Worm (Caenorhabditis elegans) whole organism, L4 larva: ENCODE data around the gene nhr-51.

ENCODE experiments used
- D1046.2 ChIP-seq: fragments of 200-800 bp; sonication (Bioruptor generic); IDR thresholded peaks from 2 replicates; pipeline ENCODE4 v1.3.6; 2022; ENCODE audit warnings: missing genetic modification characterization, missing compliant biosample characterization
- F10B5.3 ChIP-seq: sonication (generic microtip); optimal IDR thresholded peaks from 2 replicates; lab custom pipeline; 2016; ENCODE audit warnings: mild to moderate bottlenecking, missing genetic modification characterization, missing compliant biosample characterization
- F37D6.2 ChIP-seq: sonication (generic microtip); optimal IDR thresholded peaks from 2 replicates; lab custom pipeline; 2016; ENCODE audit warnings: mild to moderate bottlenecking, missing genetic modification characterization, missing compliant biosample characterization
- Y105C5A.15 ChIP-seq: fragments of 200-800 bp; sonication (Bioruptor generic); IDR thresholded peaks from 2 replicates; pipeline ENCODE4 v1.3.6; 2022; ENCODE audit warnings: missing genetic modification characterization, missing compliant biosample characterization
- Y5F2A.4 ChIP-seq: fragments of 200-800 bp; sonication (Bioruptor generic); optimal IDR thresholded peaks from 2 replicates; lab custom pipeline; 2018; ENCODE audit warnings: mild to moderate bottlenecking, missing genetic modification characterization, missing compliant biosample characterization
- ZK546.5 ChIP-seq, 2 experiments: sonication (generic microtip); optimal IDR thresholded peaks; 2 replicates each; lab custom pipeline; 2017; ENCODE audit warnings: missing biosample characterization in 2 of 2, missing genetic modification characterization in 2 of 2
- ama-1 ChIP-seq: fragments of 150-350 bp; optimal IDR thresholded peaks from 2 replicates; lab custom pipeline; 2014; ENCODE audit warnings: inconsistent platforms, mixed read lengths
- arid-1 ChIP-seq: fragments of 200-800 bp; sonication (Bioruptor generic); conservative IDR thresholded peaks from 2 replicates; pipeline ENCODE4 v1.3.6; 2022; ENCODE audit warnings: missing genetic modification reagents, missing genetic modification characterization, missing compliant biosample characterization
- ceh-44 ChIP-seq: fragments of 200-800 bp; sonication (Bioruptor generic); IDR thresholded peaks from 2 replicates; pipeline ENCODE4 v1.3.6; 2022; ENCODE audit warnings: missing genetic modification reagents, missing genetic modification characterization, missing compliant biosample characterization
- ces-1 ChIP-seq: fragments of 150-350 bp; sonication (generic microtip); optimal IDR thresholded peaks from 4 replicates; lab custom pipeline; 2014; ENCODE audit warnings: missing biosample characterization, missing genetic modification reagents, missing genetic modification characterization
- ctbp-1 ChIP-seq: fragments of 200-800 bp; sonication (Bioruptor generic); IDR thresholded peaks from 2 replicates; pipeline ENCODE4 v1.3.6; 2022; ENCODE audit warnings: missing genetic modification reagents, missing genetic modification characterization, missing compliant biosample characterization
- daf-8 ChIP-seq: fragments of 200-800 bp; sonication (Bioruptor generic); IDR thresholded peaks from 2 replicates; pipeline ENCODE4 v1.3.6; 2022; ENCODE audit warnings: missing genetic modification characterization, missing compliant biosample characterization
- dmd-6 ChIP-seq: fragments of 200-800 bp; sonication (Bioruptor generic); IDR thresholded peaks from 2 replicates; pipeline ENCODE4 v1.3.6; 2022; ENCODE audit warnings: missing genetic modification reagents, missing genetic modification characterization, missing compliant biosample characterization
- duxl-1 ChIP-seq: sonication (generic microtip); optimal IDR thresholded peaks from 2 replicates; lab custom pipeline; 2016; ENCODE audit warnings: mild to moderate bottlenecking, missing genetic modification characterization, moderate library complexity, missing compliant biosample characterization; ENCODE audit not compliant: poor library complexity
- dve-1 ChIP-seq: sonication (generic microtip); optimal IDR thresholded peaks from 2 replicates; lab custom pipeline; 2017; ENCODE audit warnings: antibody characterized with exemption, mild to moderate bottlenecking, missing genetic modification characterization, missing compliant biosample characterization; ENCODE audit not compliant: insufficient read depth
- fkh-10 ChIP-seq: fragments of 150-350 bp; optimal IDR thresholded peaks from 2 replicates; lab custom pipeline; 2014; ENCODE audit warnings: missing biosample characterization, missing genetic modification reagents, missing genetic modification characterization
- fos-1 ChIP-seq: fragments of 150-350 bp; optimal IDR thresholded peaks from 2 replicates; lab custom pipeline; 2014; ENCODE audit warnings: missing biosample characterization, missing genetic modification characterization
- jun-1 ChIP-seq: fragments of 150-350 bp; optimal IDR thresholded peaks from 2 replicates; lab custom pipeline; 2014; ENCODE audit warnings: missing biosample characterization, missing genetic modification reagents, missing genetic modification characterization
- lim-7 ChIP-seq: fragments of 200-800 bp; sonication (Bioruptor generic); IDR thresholded peaks from 2 replicates; pipeline ENCODE4 v1.3.6; 2022; ENCODE audit warnings: missing genetic modification characterization, missing compliant biosample characterization
- lin-1 ChIP-seq: fragments of 200-800 bp; sonication (Bioruptor generic); IDR thresholded peaks from 2 replicates; pipeline ENCODE4 v1.3.6; 2022; ENCODE audit warnings: missing genetic modification reagents, missing genetic modification characterization, missing compliant biosample characterization
- lin-13 ChIP-seq: fragments of 150-350 bp; optimal IDR thresholded peaks from 2 replicates; lab custom pipeline; 2014; ENCODE audit warnings: missing biosample characterization, missing genetic modification reagents, missing genetic modification characterization
- lin-15B ChIP-seq: fragments of 150-350 bp; sonication (generic microtip); optimal IDR thresholded peaks from 3 replicates; lab custom pipeline; 2014; ENCODE audit warnings: missing biosample characterization, missing genetic modification characterization
- lin-29 ChIP-seq: fragments of 200-800 bp; sonication (Bioruptor generic); IDR thresholded peaks from 2 replicates; pipeline ENCODE4 v1.3.6; 2022; ENCODE audit warnings: missing genetic modification reagents, missing genetic modification characterization, missing compliant biosample characterization
- lin-38 ChIP-seq: fragments of 200-800 bp; sonication (Bioruptor generic); IDR thresholded peaks from 2 replicates; pipeline ENCODE4 v1.3.6; 2022; ENCODE audit warnings: missing genetic modification reagents, missing genetic modification characterization, missing compliant biosample characterization
- lir-3 ChIP-seq: sonication (generic microtip); optimal IDR thresholded peaks from 2 replicates; lab custom pipeline; 2016; ENCODE audit warnings: mild to moderate bottlenecking, missing genetic modification characterization, missing compliant biosample characterization
- mdl-1 ChIP-seq, 2 experiments: fragments of 150-350 bp in 1 of 2; sonication (generic microtip) in 1 of 2; optimal IDR thresholded peaks; 2 replicates each; lab custom pipeline; 2014 to 2017; ENCODE audit warnings: missing biosample characterization in 2 of 2, missing genetic modification characterization in 2 of 2
- mdt-29 ChIP-seq: fragments of 200-800 bp; sonication (Bioruptor generic); IDR thresholded peaks from 2 replicates; pipeline ENCODE4 v1.3.6; 2022; ENCODE audit warnings: missing genetic modification reagents, missing genetic modification characterization, missing compliant biosample characterization
- nhr-10 ChIP-seq: fragments of 150-350 bp; optimal IDR thresholded peaks from 2 replicates; lab custom pipeline; 2014; ENCODE audit warnings: missing biosample characterization, missing genetic modification characterization
- nhr-11 ChIP-seq: fragments of 150-350 bp; optimal IDR thresholded peaks from 2 replicates; lab custom pipeline; 2014; ENCODE audit warnings: missing biosample characterization, missing genetic modification characterization
- nhr-237 ChIP-seq: sonication (generic microtip); optimal IDR thresholded peaks from 2 replicates; lab custom pipeline; 2017; ENCODE audit warnings: missing biosample characterization, missing genetic modification characterization
- nhr-25 ChIP-seq: sonication (generic microtip); optimal IDR thresholded peaks from 2 replicates; lab custom pipeline; 2017; ENCODE audit warnings: missing genetic modification characterization, mild to moderate bottlenecking, missing compliant biosample characterization, antibody characterized with exemption, moderate library complexity, borderline replicate concordance; ENCODE audit not compliant: insufficient read depth
- nhr-28 ChIP-seq: fragments of 150-350 bp; optimal IDR thresholded peaks from 2 replicates; lab custom pipeline; 2014; ENCODE audit warnings: missing biosample characterization, missing genetic modification characterization
- nhr-42 ChIP-seq: fragments of 200-800 bp; sonication (Bioruptor generic); IDR thresholded peaks from 2 replicates; pipeline ENCODE4 v1.3.6; 2022; ENCODE audit warnings: missing genetic modification characterization, missing compliant biosample characterization
- nhr-6 ChIP-seq: fragments of 150-350 bp; optimal IDR thresholded peaks from 2 replicates; lab custom pipeline; 2014; ENCODE audit warnings: missing biosample characterization, missing genetic modification characterization
- nhr-76 ChIP-seq: fragments of 150-350 bp; optimal IDR thresholded peaks from 2 replicates; lab custom pipeline; 2014; ENCODE audit warnings: missing biosample characterization, missing genetic modification characterization
- pha-4 ChIP-seq, 2 experiments: fragments of 150-350 bp in 1 of 2; fragments of 200-800 bp in 1 of 2; sonication (Bioruptor generic) in 1 of 2; IDR thresholded peaks in 1 of 2; optimal IDR thresholded peaks in 1 of 2; 2 replicates each; pipeline versions ENCODE4 v1.3.6 to Lab custom; 2014 to 2022; ENCODE audit warnings: missing genetic modification characterization in 2 of 2, missing genetic modification reagents in 2 of 2, missing biosample characterization in 1 of 2, missing compliant biosample characterization in 1 of 2
- pqm-1 ChIP-seq: sonication (generic microtip); optimal IDR thresholded peaks from 2 replicates; lab custom pipeline; 2017; ENCODE audit warnings: missing biosample characterization, missing genetic modification characterization
- sdz-12 ChIP-seq: fragments of 200-800 bp; sonication (Bioruptor generic); optimal IDR thresholded peaks from 2 replicates; lab custom pipeline; 2018; ENCODE audit warnings: mild to moderate bottlenecking, missing genetic modification characterization, missing compliant biosample characterization
- set-16 ChIP-seq: fragments of 200-800 bp; sonication (Bioruptor generic); IDR thresholded peaks from 2 replicates; pipeline ENCODE4 v1.3.6; 2022; ENCODE audit warnings: missing genetic modification reagents, missing genetic modification characterization, missing compliant biosample characterization
- spr-1 ChIP-seq: sonication (generic microtip); optimal IDR thresholded peaks from 2 replicates; lab custom pipeline; 2016; ENCODE audit warnings: mild to moderate bottlenecking, missing genetic modification characterization, missing compliant biosample characterization
- spr-3 ChIP-seq: fragments of 200-800 bp; sonication (Bioruptor generic); optimal IDR thresholded peaks from 2 replicates; lab custom pipeline; 2018; ENCODE audit warnings: mild to moderate bottlenecking, missing genetic modification characterization, missing compliant biosample characterization
- tag-97 ChIP-seq: fragments of 200-800 bp; sonication (Bioruptor generic); IDR thresholded peaks from 2 replicates; pipeline ENCODE4 v1.3.6; 2022; ENCODE audit warnings: missing genetic modification characterization, missing compliant biosample characterization
- unc-130 ChIP-seq: sonication (generic microtip); optimal IDR thresholded peaks from 2 replicates; lab custom pipeline; 2016; ENCODE audit warnings: missing genetic modification reagents, missing genetic modification characterization, missing compliant biosample characterization
- unc-39 ChIP-seq: sonication (generic microtip); optimal IDR thresholded peaks from 2 replicates; lab custom pipeline; 2017; ENCODE audit warnings: missing biosample characterization, missing genetic modification characterization
- vab-7 ChIP-seq: fragments of 200-800 bp; sonication (Bioruptor generic); IDR thresholded peaks from 2 replicates; pipeline ENCODE4 v1.3.6; 2022; ENCODE audit warnings: missing genetic modification reagents, missing genetic modification characterization, missing compliant biosample characterization
- zag-1 ChIP-seq: fragments of 150-350 bp; optimal IDR thresholded peaks from 2 replicates; lab custom pipeline; 2014; ENCODE audit warnings: missing biosample characterization, missing genetic modification characterization
- zfp-2 ChIP-seq: sonication (generic microtip); optimal IDR thresholded peaks from 2 replicates; lab custom pipeline; 2016; ENCODE audit warnings: mild to moderate bottlenecking, missing genetic modification characterization, missing compliant biosample characterization
- ztf-7 ChIP-seq: fragments of 150-350 bp; optimal IDR thresholded peaks from 2 replicates; lab custom pipeline; 2014; ENCODE audit warnings: missing biosample characterization, missing genetic modification characterization

The nhr-51 gene

ce11 chrV:15664053-15664661, 9.7 kb upstream of the nhr-51 start (continued):
- no peak for TF ChIP-seq lin-38
- TF ChIP-seq fos-1, result no peak
- no peak for TF ChIP-seq lin-13
- TF ChIP-seq arid-1 (GFP tag; lab: Robert Waterston, UW), result no peak
- no peak for TF ChIP-seq zag-1 (tag; lab: Kevin White, UChicago)
- TF ChIP-seq lin-29 (GFP tag; lab: Robert Waterston, UW), result no peak
- TF ChIP-seq dve-1, result peak; percentile 92
- TF ChIP-seq fkh-10 (GFP tag; lab: Kevin White, UChicago), result no peak
- no peak for TF ChIP-seq Y5F2A.4 (GFP tag; lab: Kevin White, UChicago)
- no peak for TF ChIP-seq sdz-12 (GFP tag; lab: Kevin White, UChicago)
- TF ChIP-seq nhr-28 (tag; lab: Kevin White, UChicago), result peak; percentile 96

- TF ChIP-seq zfp-2 (tag; lab: Kevin White, UChicago) (no peak), Y105C5A.15 (GFP tag; lab: Robert Waterston, UW) (no peak), fos-1 (no peak), set-16 (GFP tag; lab: Robert Waterston, UW) (no peak), nhr-10 (tag; lab: Kevin White, UChicago) (no peak), pqm-1 (tag; lab: Kevin White, UChicago) (peak; percentile 90), lin-15B (tag; lab: Kevin White, UChicago) (no peak), ceh-44 (GFP tag; lab: Robert Waterston, UW) (no peak), nhr-76 (tag; lab: Kevin White, UChicago) (no peak), D1046.2 (GFP tag; lab: Robert Waterston, UW) (no peak), ztf-7 (tag; lab: Kevin White, UChicago) (no peak), ZK546.5 (tag; optimal IDR thresholded peaks at IDR 0.05; lab: Kevin White, UChicago) (no peak), nhr-28 (tag; lab: Kevin White, UChicago) (peak; percentile 93), dmd-6 (peak; percentile 99), ctbp-1 (no peak), nhr-42 (GFP tag; lab: Robert Waterston, UW) (no peak), zag-1 (tag; lab: Kevin White, UChicago) (no peak), lin-1 (GFP tag; lab: Robert Waterston, UW) (0 out of 2 replicates have a peak, but pooled peaks have one; percentile 47), jun-1 (tag; lab: Kevin White, UChicago) (no peak), unc-39 (no peak), nhr-237 (tag; lab: Kevin White, UChicago) (no peak), vab-7 (GFP tag; lab: Robert Waterston, UW) (no peak), ama-1 (lab: Kevin White, UChicago) (no peak), nhr-6 (tag; lab: Kevin White, UChicago) (no peak), lim-7 (no peak), tag-97 (GFP tag; lab: Robert Waterston, UW) (no peak), spr-1 (tag; lab: Kevin White, UChicago) (no peak), F10B5.3 (tag; lab: Kevin White, UChicago) (no peak), mdl-1 (tag; optimal IDR thresholded peaks at IDR 0.05; lab: Kevin White, UChicago) (peak in 1 of 2 experiments; percentile 72), unc-130 (GFP tag; lab: Kevin White, UChicago) (no peak), duxl-1 (tag; lab: Kevin White, UChicago) (no peak), nhr-25 (tag; lab: Kevin White, UChicago) (no peak), nhr-11 (tag; lab: Kevin White, UChicago) (no peak), daf-8 (GFP tag; lab: Robert Waterston, UW) (no peak), F37D6.2 (no peak), lin-38 (no peak), lir-3 (no peak), lin-29 (GFP tag; lab: Robert Waterston, UW) (no peak), spr-3 (GFP tag; lab: Kevin White, UChicago) (no peak), ces-1 (GFP tag; lab: Kevin White, UChicago) (no peak), pha-4 (GFP tag; IDR thresholded peaks at IDR 0.05; lab: Robert Waterston, UW) (peak; percentile 50; the same call in 1 of the 2 replicates), pha-4 (tag; optimal IDR thresholded peaks at IDR 0.05; lab: Kevin White, UChicago) (no peak), mdt-29 (GFP tag; lab: Robert Waterston, UW) (0 out of 2 replicates have a peak, but pooled peaks have one; percentile 24)
Observed at ce11 chrV:15666718-15667117, 7.1 kb upstream of the nhr-51 start.
